Fruit fly (Drosophila melanogaster) whole organism, wandering third instar larva: ENCODE results near the gene SelT.

ENCODE experiments used
- Abd-B ChIP-seq: fragments of >200 bp; optimal IDR thresholded peaks from 2 replicates; lab custom pipeline; 2017; ENCODE audit warnings: missing biosample characterization, missing genetic modification characterization
- CG32264 ChIP-seq: fragments of 200-800 bp; sonication (Bioruptor generic); optimal IDR thresholded peaks from 2 replicates; lab custom pipeline; 2016; ENCODE audit warnings: missing biosample characterization, missing genetic modification characterization
- CG9705 ChIP-seq: fragments of 200-800 bp; sonication (Bioruptor generic); optimal IDR thresholded peaks from 2 replicates; lab custom pipeline; 2018; ENCODE audit warnings: missing biosample characterization, mild to moderate bottlenecking, missing genetic modification characterization
- CrebA ChIP-seq: fragments of 200-800 bp; sonication (Bioruptor generic); optimal IDR thresholded peaks from 2 replicates; lab custom pipeline; 2016; ENCODE audit warnings: missing biosample characterization, mild to moderate bottlenecking, missing genetic modification characterization, borderline replicate concordance
- Dfd ChIP-seq: fragments of >200 bp; optimal IDR thresholded peaks from 2 replicates; lab custom pipeline; 2017; ENCODE audit warnings: missing biosample characterization, missing genetic modification characterization
- Dif ChIP-seq: fragments of 200-275, 200-300 bp; sonication (Bioruptor generic); optimal IDR thresholded peaks from 2 replicates; lab custom pipeline; 2018; ENCODE audit warnings: missing biosample characterization, missing genetic modification characterization; ENCODE audit not compliant: partially characterized antibody
- GATAd ChIP-seq: sonication (Bioruptor generic); optimal IDR thresholded peaks from 2 replicates; lab custom pipeline; 2016; ENCODE audit warnings: missing biosample characterization, missing genetic modification characterization
- HLH106 ChIP-seq: fragments of 200-800 bp; optimal IDR thresholded peaks from 3 replicates; lab custom pipeline; 2019; ENCODE audit warnings: missing biosample characterization, mild to moderate bottlenecking, missing genetic modification characterization, moderate library complexity
- Hnf4 ChIP-seq: fragments of 200-800 bp; sonication (Bioruptor generic); optimal IDR thresholded peaks from 2 replicates; lab custom pipeline; 2016; ENCODE audit warnings: missing biosample characterization, mild to moderate bottlenecking, missing genetic modification characterization
- Hr78 ChIP-seq: fragments of >200 bp; optimal IDR thresholded peaks from 2 replicates; lab custom pipeline; 2017; ENCODE audit warnings: missing biosample characterization, missing genetic modification characterization
- Hr83 ChIP-seq: fragments of 200-300 bp; sonication (Bioruptor generic); optimal IDR thresholded peaks from 2 replicates; lab custom pipeline; 2016; ENCODE audit warnings: missing biosample characterization, mild to moderate bottlenecking, missing genetic modification characterization, moderate library complexity; ENCODE audit not compliant: poor library complexity, severe bottlenecking
- Jra ChIP-seq: sonication (Bioruptor generic); optimal IDR thresholded peaks from 2 replicates; lab custom pipeline; 2016; ENCODE audit warnings: missing biosample characterization, missing genetic modification characterization
- Mio ChIP-seq: sonication (Bioruptor generic); optimal IDR thresholded peaks from 2 replicates; lab custom pipeline; 2016; ENCODE audit warnings: missing biosample characterization, missing genetic modification characterization
- Myc ChIP-seq: fragments of >200 bp; optimal IDR thresholded peaks from 2 replicates; lab custom pipeline; 2017
- N ChIP-seq: fragments of >200 bp; optimal IDR thresholded peaks from 2 replicates; lab custom pipeline; 2018; ENCODE audit warnings: missing biosample characterization, missing external identifiers, missing genetic modification characterization
- OdsH ChIP-seq: fragments of 200-800 bp; sonication (Bioruptor generic); optimal IDR thresholded peaks from 2 replicates; lab custom pipeline; 2016; ENCODE audit warnings: missing biosample characterization, mild to moderate bottlenecking, missing genetic modification characterization
- Rel ChIP-seq, 2 experiments: fragments of 200-800 bp; sonication (Bioruptor generic) in 1 of 2; optimal IDR thresholded peaks; 2 replicates in 1 of 2; 3 replicates in 1 of 2; lab custom pipeline; 2016 to 2019; ENCODE audit warnings: mild to moderate bottlenecking in 2 of 2, missing biosample characterization in 2 of 2, missing genetic modification characterization in 2 of 2, moderate library complexity in 1 of 2
- Sp1 ChIP-seq: fragments of 200-800 bp; sonication (Bioruptor generic); optimal IDR thresholded peaks from 3 replicates; lab custom pipeline; 2019; ENCODE audit warnings: missing biosample characterization, mild to moderate bottlenecking, missing genetic modification characterization, moderate library complexity
- Vsx2 ChIP-seq: fragments of 200-300, 225-300 bp; sonication (Bioruptor generic); optimal IDR thresholded peaks from 2 replicates; lab custom pipeline; 2018; ENCODE audit warnings: missing biosample characterization, missing genetic modification characterization; ENCODE audit not compliant: partially characterized antibody
- br ChIP-seq: fragments of 200-800 bp; sonication (Bioruptor generic); optimal IDR thresholded peaks from 2 replicates; lab custom pipeline; 2016; ENCODE audit warnings: missing biosample characterization, missing genetic modification characterization
- brk ChIP-seq: fragments of 200-800 bp; sonication (Bioruptor generic); optimal IDR thresholded peaks from 2 replicates; lab custom pipeline; 2016; ENCODE audit warnings: missing biosample characterization, mild to moderate bottlenecking, missing genetic modification characterization
- dl ChIP-seq, 2 experiments: fragments of 175-275, 200-275 bp in 1 of 2; fragments of 200-275 bp in 1 of 2; sonication (Bioruptor generic); optimal IDR thresholded peaks; lab custom pipeline; 2018; ENCODE audit warnings: mild to moderate bottlenecking in 2 of 2, missing biosample characterization in 2 of 2, missing genetic modification characterization in 2 of 2, moderate library complexity in 2 of 2; ENCODE audit not compliant: partially characterized antibody in 2 of 2, insufficient read depth in 1 of 2
- dmrt93B ChIP-seq: fragments of 200-800 bp; sonication (Bioruptor generic); optimal IDR thresholded peaks from 2 replicates; lab custom pipeline; 2018; ENCODE audit warnings: missing biosample characterization, mild to moderate bottlenecking, missing genetic modification characterization
- dsf ChIP-seq: sonication (Bioruptor generic); optimal IDR thresholded peaks from 2 replicates; lab custom pipeline; 2016; ENCODE audit warnings: missing biosample characterization, missing genetic modification characterization, borderline replicate concordance
- ey ChIP-seq: fragments of 200-800 bp; sonication (Bioruptor generic); optimal IDR thresholded peaks from 2 replicates; lab custom pipeline; 2016; ENCODE audit warnings: missing biosample characterization, missing genetic modification characterization
- foxo ChIP-seq, 2 experiments: fragments of 200-800 bp; sonication (Bioruptor generic); optimal IDR thresholded peaks; 2 replicates in 1 of 2; 3 replicates in 1 of 2; lab custom pipeline; 2016 to 2017; ENCODE audit warnings: missing biosample characterization in 2 of 2, missing genetic modification characterization in 2 of 2
- fru ChIP-seq: fragments of 200-800 bp; sonication (Bioruptor generic); optimal IDR thresholded peaks from 3 replicates; lab custom pipeline; 2016; ENCODE audit warnings: missing biosample characterization, mild to moderate bottlenecking, missing genetic modification characterization
- h ChIP-seq: fragments of 200-800 bp; sonication (Bioruptor generic); optimal IDR thresholded peaks from 3 replicates; lab custom pipeline; 2016; ENCODE audit warnings: missing biosample characterization, mild to moderate bottlenecking, missing genetic modification characterization
- jim ChIP-seq: fragments of 175-275, 200-325 bp; sonication (Bioruptor generic); optimal IDR thresholded peaks from 2 replicates; lab custom pipeline; 2016; ENCODE audit warnings: missing biosample characterization, mild to moderate bottlenecking, missing genetic modification characterization
- lola ChIP-seq: fragments of >200 bp; optimal IDR thresholded peaks from 2 replicates; lab custom pipeline; 2017; ENCODE audit warnings: missing biosample characterization, missing genetic modification characterization
- pan ChIP-seq: fragments of >200 bp; optimal IDR thresholded peaks from 2 replicates; lab custom pipeline; 2017
- psq ChIP-seq: fragments of 200-800 bp; sonication (Bioruptor generic); optimal IDR thresholded peaks from 3 replicates; lab custom pipeline; 2017; ENCODE audit warnings: missing biosample characterization, mild to moderate bottlenecking, missing genetic modification characterization, moderate library complexity
- rgr ChIP-seq: fragments of 200-800 bp; sonication (Bioruptor generic); optimal IDR thresholded peaks from 3 replicates; lab custom pipeline; 2016; ENCODE audit warnings: missing biosample characterization, mild to moderate bottlenecking, missing genetic modification characterization
- sage ChIP-seq: fragments of 200-800 bp; sonication (Bioruptor generic); optimal IDR thresholded peaks from 2 replicates; lab custom pipeline; 2016; ENCODE audit warnings: missing biosample characterization, mild to moderate bottlenecking, missing genetic modification characterization
- sv ChIP-seq: fragments of 200-800 bp; sonication (Bioruptor generic); optimal IDR thresholded peaks from 3 replicates; lab custom pipeline; 2016; ENCODE audit warnings: missing biosample characterization, missing genetic modification characterization
- tai ChIP-seq: sonication (Bioruptor generic); optimal IDR thresholded peaks from 2 replicates; lab custom pipeline; 2016; ENCODE audit warnings: missing biosample characterization, missing genetic modification characterization
- usp ChIP-seq: fragments of >200 bp; optimal IDR thresholded peaks from 2 replicates; lab custom pipeline; 2017; ENCODE audit warnings: missing biosample characterization, missing genetic modification characterization
- woc ChIP-seq: sonication (Bioruptor generic); optimal IDR thresholded peaks from 2 replicates; lab custom pipeline; 2016; ENCODE audit warnings: missing biosample characterization, mild to moderate bottlenecking, missing genetic modification characterization

Gene SelT

dm6 chr2L:5043495-5044146 is 32.9 kb downstream of the SelT start:
- TF ChIP-seq lola (GFP tag; lab: Kevin White, UChicago) (no peak), br (GFP tag; lab: Kevin White, UChicago) (peak; percentile 48), dsf (GFP tag; lab: Kevin White, UChicago) (no peak), tai (GFP tag; lab: Kevin White, UChicago) (no peak), fru (GFP tag; lab: Kevin White, UChicago) (peak; percentile 47), CG9705 (GFP tag; lab: Kevin White, UChicago) (no peak), OdsH (GFP tag; lab: Kevin White, UChicago) (peak; percentile 46), Mio (GFP tag; lab: Kevin White, UChicago) (no peak), ey (GFP tag; lab: Kevin White, UChicago) (peak; percentile 51), foxo (GFP tag; optimal IDR thresholded peaks at IDR 0.05; lab: Kevin White, UChicago) (peak in 1 of 2 experiments; percentile 73), Dfd (GFP tag; lab: Kevin White, UChicago) (no peak), Rel (GFP tag; optimal IDR thresholded peaks at IDR 0.05; lab: Kevin White, UChicago) (no peak), Rel (tag; optimal IDR thresholded peaks at IDR 0.05; lab: Kevin White, UChicago) (peak; percentile 16), Abd-B (GFP tag; lab: Kevin White, UChicago) (no peak), Hnf4 (GFP tag; lab: Kevin White, UChicago) (peak; percentile 72), brk (no peak), h (peak; percentile 54), rgr (GFP tag; lab: Kevin White, UChicago) (peak; percentile 55), Sp1 (peak; percentile 28), Hr78 (GFP tag; lab: Kevin White, UChicago) (no peak), HLH106 (peak; percentile 48), sage (GFP tag; lab: Kevin White, UChicago) (no peak), pan (lab: Kevin White, UChicago) (no peak), Vsx2 (no peak), GATAd (GFP tag; lab: Kevin White, UChicago) (no peak), dl (GFP tag; optimal IDR thresholded peaks at IDR 0.05; lab: Kevin White, UChicago; ENCODE audit: insufficient read depth in 1 of 2, partially characterized antibody in 2 of 2) (no peak), psq (GFP tag; lab: Kevin White, UChicago) (peak; percentile 49), N (no peak), Hr83 (GFP tag; lab: Kevin White, UChicago) (no peak), Myc (lab: Kevin White, UChicago) (no peak), jim (no peak), usp (no peak), sv (GFP tag; lab: Kevin White, UChicago) (no peak), dmrt93B (peak; percentile 20), Dif (GFP tag; lab: Kevin White, UChicago) (no peak), CrebA (GFP tag; lab: Kevin White, UChicago) (no peak), CG32264 (GFP tag; lab: Kevin White, UChicago) (no peak), woc (no peak), Jra (no peak)

- TF ChIP-seq rgr (GFP tag; lab: Kevin White, UChicago) (no peak), woc (no peak), GATAd (GFP tag; lab: Kevin White, UChicago) (no peak), fru (GFP tag; lab: Kevin White, UChicago) (no peak), sage (GFP tag; lab: Kevin White, UChicago) (no peak), N (no peak), Mio (GFP tag; lab: Kevin White, UChicago) (no peak), foxo (GFP tag; optimal IDR thresholded peaks at IDR 0.05; lab: Kevin White, UChicago) (no peak), Hnf4 (GFP tag; lab: Kevin White, UChicago) (no peak), pan (lab: Kevin White, UChicago) (no peak), CrebA (GFP tag; lab: Kevin White, UChicago) (no peak), usp (no peak), Jra (no peak), Sp1 (no peak), Vsx2 (no peak), tai (GFP tag; lab: Kevin White, UChicago) (no peak)
These were observed 33.7 kb downstream of the SelT start, which contains the start of gene CG31650 for dm6 chr2L:5044361-5044891. Gene CG31650, minus strand, starts transcription at chr2L:5044712.
